Fruit fly (Drosophila melanogaster): ENCODE measurements around the gene CG15473.

- TF ChIP-seq Mio (GFP tag; optimal IDR thresholded peaks at IDR 0.05): no peak
- TF ChIP-seq usp (GFP tag; optimal IDR thresholded peaks at IDR 0.05): no peak
- no peak for TF ChIP-seq brk (GFP tag; optimal IDR thresholded peaks at IDR 0.05)
- no peak for TF ChIP-seq Abd-B (GFP tag; optimal IDR thresholded peaks at IDR 0.05)
- no peak for TF ChIP-seq dl (GFP tag; optimal IDR thresholded peaks at IDR 0.05; ENCODE audit: insufficient read depth in 1 of 2, partially characterized antibody in 2 of 2)
- no peak for TF ChIP-seq psq (GFP tag; optimal IDR thresholded peaks at IDR 0.05)
- TF ChIP-seq GATAd (GFP tag; optimal IDR thresholded peaks at IDR 0.05): no peak
- no peak for TF ChIP-seq Dfd (GFP tag; optimal IDR thresholded peaks at IDR 0.05)
- TF ChIP-seq Rel (GFP tag; optimal IDR thresholded peaks at IDR 0.05): no peak
- TF ChIP-seq Rel (tag; optimal IDR thresholded peaks at IDR 0.05): peak; percentile 69
- no peak for TF ChIP-seq lola (GFP tag; optimal IDR thresholded peaks at IDR 0.05)
These were observed 41.8 kb downstream of the CG15473 start for dm6 chrX:4612454-4612853.

Measured in whole organism, wandering third instar larva.